Fruit fly (Drosophila melanogaster): Measurements from ENCODE around the gene CYLD.

The CYLD gene

DNA sequence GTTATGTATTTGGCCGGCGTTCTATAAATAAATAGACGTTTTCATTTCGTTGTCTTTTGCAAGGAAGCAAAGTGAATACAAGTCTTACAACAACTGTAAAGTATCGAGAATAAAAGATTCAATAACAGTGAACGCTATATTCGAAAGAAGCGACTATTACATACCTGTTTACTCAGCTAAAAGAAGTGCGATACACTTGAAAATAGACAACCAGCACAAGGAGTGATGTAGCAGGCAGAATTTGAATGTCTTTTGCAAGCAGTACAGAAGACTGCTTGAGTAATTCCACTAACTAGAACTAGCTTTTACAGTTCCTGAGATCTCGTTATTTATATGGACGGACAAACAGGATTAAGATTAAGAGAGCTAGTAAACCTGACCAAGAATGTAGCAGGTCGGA is 1.3 kb downstream of the CYLD start (continued):
- TF ChIP-seq CG6654 (GFP tag; optimal IDR thresholded peaks at IDR 0.05) (no peak), gce (GFP tag; IDR thresholded peaks at IDR 0.05) (no peak), ems (GFP tag; optimal IDR thresholded peaks at IDR 0.05) (no peak), slp2 (GFP tag; optimal IDR thresholded peaks at IDR 0.05) (no peak), CG15073 (GFP tag; optimal IDR thresholded peaks at IDR 0.05) (no peak), stwl (tag; optimal IDR thresholded peaks at IDR 0.05) (peak; percentile 92), CG32532 (GFP tag; IDR thresholded peaks at IDR 0.05) (no peak), CG8089 (GFP tag; optimal IDR thresholded peaks at IDR 0.05) (no peak), org-1 (GFP tag; optimal IDR thresholded peaks at IDR 0.05) (no peak), CG14860 (GFP tag; IDR thresholded peaks at IDR 0.05; ENCODE audit: partially characterized antibody) (peak; percentile 84; the same call in 2 of the 3 replicates), pita (GFP tag; optimal IDR thresholded peaks at IDR 0.05) (no peak), CG17829 (tag; optimal IDR thresholded peaks at IDR 0.05) (peak; percentile 8), Nf-YB (GFP tag; optimal IDR thresholded peaks at IDR 0.05) (peak; percentile 35), CG1529 (GFP tag; optimal IDR thresholded peaks at IDR 0.05) (no peak), MTF-1 (GFP tag; optimal IDR thresholded peaks at IDR 0.05; ENCODE audit: borderline replicate concordance) (no peak), nerfin-1 (tag; optimal IDR thresholded peaks at IDR 0.05) (peak; percentile 31), CG10209 (GFP tag; optimal IDR thresholded peaks at IDR 0.05) (no peak), Hr39 (optimal IDR thresholded peaks at IDR 0.05) (no peak)

DNA sequence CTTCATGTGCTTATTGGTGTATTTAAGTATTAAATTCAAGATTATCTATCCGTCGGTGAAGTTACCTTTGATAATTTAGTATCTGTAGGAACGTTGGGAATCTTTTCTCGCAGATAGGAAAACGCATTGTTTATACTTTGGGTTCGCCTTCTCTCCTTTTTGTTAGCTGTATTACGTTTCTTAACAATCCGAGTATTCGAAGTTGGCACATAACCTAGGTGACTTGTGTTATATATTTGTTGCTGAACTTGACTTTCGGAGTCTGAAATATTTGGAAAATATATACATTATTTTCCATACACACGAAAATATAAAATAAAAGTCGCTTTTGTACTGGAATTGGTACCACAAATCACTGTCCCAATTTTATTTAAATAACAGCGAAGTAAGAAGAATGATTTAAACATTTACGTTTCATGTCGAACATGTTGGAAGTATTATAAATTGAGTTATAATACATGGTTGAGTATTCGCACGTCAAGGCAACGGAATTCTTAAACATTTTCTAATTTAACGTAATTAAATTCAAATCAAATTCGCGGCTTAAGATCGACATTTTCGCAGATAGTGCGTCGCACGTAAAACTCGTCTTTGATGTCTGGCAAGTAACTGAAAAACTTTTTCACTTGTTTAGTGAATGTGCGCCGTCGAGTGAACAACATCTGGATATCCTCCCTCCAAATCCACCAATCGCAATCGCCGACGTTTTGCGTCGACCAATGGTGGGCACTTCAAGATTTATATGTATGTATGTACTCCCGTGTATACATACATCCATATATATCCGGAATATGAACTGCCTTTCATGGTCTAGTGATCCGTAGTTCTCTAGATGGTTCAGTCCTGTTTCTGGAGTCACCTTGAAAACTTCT is 4.6 kb downstream of the CYLD start, which contains the start of gene Hand:
TSS of gene Hand (minus strand) at position 588 of the 872 bp plus-strand sequence.
- TF ChIP-seq CG18011 (GFP tag; optimal IDR thresholded peaks at IDR 0.05) (no peak), CG15011 (GFP tag; optimal IDR thresholded peaks at IDR 0.05) (no peak), pnt (GFP tag; optimal IDR thresholded peaks at IDR 0.05) (no peak), H15 (GFP tag; IDR thresholded peaks at IDR 0.05) (no peak), Jarid2 (GFP tag; optimal IDR thresholded peaks at IDR 0.05) (peak; percentile 17), MBD-R2 (GFP tag; IDR thresholded peaks at IDR 0.05) (no peak), CG10462 (GFP tag; optimal IDR thresholded peaks at IDR 0.05) (no peak), CG3995 (GFP tag; optimal IDR thresholded peaks at IDR 0.05) (no peak), CG10321 (GFP tag; IDR thresholded peaks at IDR 0.05) (no peak), Abd-B (GFP tag; optimal IDR thresholded peaks at IDR 0.05) (no peak), CG10959 (GFP tag; IDR thresholded peaks at IDR 0.05) (no peak), CG7963 (GFP tag; IDR thresholded peaks at IDR 0.05; ENCODE audit: partially characterized antibody) (no peak), caup (GFP tag; optimal IDR thresholded peaks at IDR 0.05; ENCODE audit: severe bottlenecking) (no peak), yki (optimal IDR thresholded peaks at IDR 0.05) (no peak), mld (GFP tag; IDR thresholded peaks at IDR 0.05; ENCODE audit: partially characterized antibody) (no peak), eve (GFP tag; optimal IDR thresholded peaks at IDR 0.05) (no peak), CG18476 (GFP tag; optimal IDR thresholded peaks at IDR 0.05) (no peak), Nf-YC (tag; optimal IDR thresholded peaks at IDR 0.05) (peak; percentile 96), Nf-YB (GFP tag; optimal IDR thresholded peaks at IDR 0.05) (peak; percentile 95), Stat92E (GFP tag; optimal IDR thresholded peaks at IDR 0.05) (no peak), chm (GFP tag; IDR thresholded peaks at IDR 0.05) (no peak), grau (tag; optimal IDR thresholded peaks at IDR 0.05) (no peak), CG5180 (GFP tag; optimal IDR thresholded peaks at IDR 0.05) (peak; percentile 41), CG33557 (GFP tag; optimal IDR thresholded peaks at IDR 0.05) (no peak), CG17385 (GFP tag; optimal IDR thresholded peaks at IDR 0.05) (no peak), CG2199 (GFP tag; IDR thresholded peaks at IDR 0.05) (0 out of 3 replicates have a peak, but pooled peaks have one; percentile 51), CkIIα-i1 (GFP tag; IDR thresholded peaks at IDR 0.05) (no peak), CG15269 (tag; optimal IDR thresholded peaks at IDR 0.05) (no peak)
